Worm (Caenorhabditis elegans) whole organism, mixed stage, embryonic: ENCODE measurements around the gene B0024.3.

ENCODE experiments used
- ces-1 ChIP-seq: fragments of 150-350 bp; optimal IDR thresholded peaks from 2 replicates; lab custom pipeline; 2014; ENCODE audit warnings: missing biosample characterization, missing genetic modification reagents, missing genetic modification characterization
- flh-1 ChIP-seq: fragments of 200-800 bp; sonication (Bioruptor generic); optimal IDR thresholded peaks from 2 replicates; lab custom pipeline; 2018; ENCODE audit warnings: mild to moderate bottlenecking, missing genetic modification characterization, moderate library complexity, missing compliant biosample characterization
- hlh-1 ChIP-seq: fragments of 150-350 bp; optimal IDR thresholded peaks from 2 replicates; lab custom pipeline; 2014; ENCODE audit warnings: missing biosample characterization, missing genetic modification reagents, missing genetic modification characterization
- lin-13 ChIP-seq: fragments of 150-350 bp; optimal IDR thresholded peaks from 2 replicates; lab custom pipeline; 2014; ENCODE audit warnings: missing biosample characterization, missing genetic modification characterization
- nhr-12 ChIP-seq: fragments of 150-350 bp; optimal IDR thresholded peaks from 2 replicates; lab custom pipeline; 2014; ENCODE audit warnings: missing biosample characterization, missing genetic modification characterization
- pha-4 ChIP-seq: fragments of 150-350 bp; optimal IDR thresholded peaks from 2 replicates; lab custom pipeline; 2018; ENCODE audit warnings: missing biosample characterization, missing genetic modification reagents, missing genetic modification characterization
- snpc-4 ChIP-seq: fragments of 150-350 bp; optimal IDR thresholded peaks from 2 replicates; lab custom pipeline; 2014; ENCODE audit warnings: missing biosample characterization, missing genetic modification characterization
- unc-62 ChIP-seq: fragments of 150-350 bp; optimal IDR thresholded peaks from 2 replicates; lab custom pipeline; 2014; ENCODE audit warnings: missing biosample characterization, missing genetic modification reagents, missing genetic modification characterization
- ztf-11 ChIP-seq: fragments of 150-350 bp; optimal IDR thresholded peaks from 2 replicates; lab custom pipeline; 2014; ENCODE audit warnings: missing biosample characterization, missing genetic modification characterization

DNA sequence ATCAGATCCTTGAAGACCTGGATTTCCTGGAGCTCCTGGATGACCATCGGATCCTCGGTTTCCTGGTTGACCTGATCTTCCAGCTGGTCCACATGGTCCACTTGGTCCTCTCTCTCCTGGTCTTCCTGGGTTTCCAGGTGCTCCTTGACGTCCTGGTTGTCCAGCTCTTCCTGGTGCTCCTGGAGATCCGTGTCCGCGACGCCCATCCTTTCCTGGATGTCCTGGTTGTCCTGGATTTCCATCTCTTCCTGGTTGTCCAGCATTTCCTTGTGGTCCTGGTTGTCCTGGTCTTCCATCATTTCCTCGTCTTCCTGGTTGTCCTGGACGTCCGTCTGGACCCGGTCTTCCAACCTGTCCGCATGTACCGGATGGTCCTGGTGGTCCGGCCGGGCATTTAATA lies 4.5 kb downstream of the B0024.3 start:
- no peak for TF ChIP-seq unc-62 (GFP tag; lab: Kevin White, UChicago)
- no peak for TF ChIP-seq hlh-1 (tag; lab: Kevin White, UChicago)
- no peak for TF ChIP-seq lin-13
- no peak for TF ChIP-seq nhr-12 (tag; lab: Kevin White, UChicago)
- TF ChIP-seq ces-1 (GFP tag; lab: Kevin White, UChicago): no peak
- no peak for TF ChIP-seq flh-1 (GFP tag; lab: Kevin White, UChicago)
- TF ChIP-seq snpc-4: no peak
- no peak for TF ChIP-seq ztf-11 (tag; lab: Kevin White, UChicago)
- TF ChIP-seq pha-4: no peak
